Worm (Caenorhabditis elegans): ENCODE data around the gene cdkl-1.
A peak's percentile ranks its signal among the peaks of the same experiment; 100 is the strongest.

cdkl-1 gene

DNA sequence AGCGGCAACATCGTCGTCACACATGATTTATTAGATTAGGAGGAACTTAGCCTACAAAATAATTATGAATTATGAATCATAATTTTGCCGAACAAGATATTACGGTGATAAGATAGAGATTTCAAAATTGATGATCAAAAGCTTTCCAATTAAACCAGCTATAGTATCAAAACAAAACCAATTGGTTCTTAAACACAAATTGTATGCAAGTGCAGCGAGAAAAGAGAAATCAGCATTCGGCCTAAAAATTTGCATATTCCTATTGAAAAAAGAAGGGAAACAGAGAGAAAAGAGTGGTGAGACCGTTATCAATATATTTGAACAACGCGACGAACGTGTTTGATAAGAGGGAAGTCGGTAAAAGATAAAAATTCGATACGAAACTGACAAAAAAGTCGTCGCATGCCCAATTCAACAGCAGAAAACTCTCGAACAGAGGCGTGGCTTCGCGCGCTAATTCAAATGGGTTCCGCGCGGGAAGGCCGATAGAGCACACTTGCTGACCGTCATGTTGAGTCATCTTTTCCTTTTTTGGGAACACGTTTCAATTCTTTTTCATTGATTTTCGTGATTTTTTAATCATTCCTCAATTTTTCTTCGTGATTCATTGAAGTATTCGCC lies 20.5 kb upstream of the cdkl-1 start, which contains the start of gene act-2 (continued):
- peak; percentile 9 for TF ChIP-seq zfp-2 (tag; optimal IDR thresholded peaks at IDR 0.05)
- TF ChIP-seq nhr-111 (GFP tag; optimal IDR thresholded peaks at IDR 0.05), result no peak
- no peak for TF ChIP-seq tag-97 (GFP tag; IDR thresholded peaks at IDR 0.05)
- TF ChIP-seq mep-1 (tag; optimal IDR thresholded peaks at IDR 0.05), result peak; percentile 84
- no peak for TF ChIP-seq F49E8.2 (tag; optimal IDR thresholded peaks at IDR 0.05; ENCODE audit: borderline replicate concordance)

- TF ChIP-seq madf-5 (GFP tag; IDR thresholded peaks at IDR 0.05) (no peak), Y48G9A.11 (GFP tag; IDR thresholded peaks at IDR 0.05) (no peak), php-3 (GFP tag; IDR thresholded peaks at IDR 0.05) (no peak), lir-3 (tag; optimal IDR thresholded peaks at IDR 0.05) (no peak)
These were observed 19.8 kb upstream of the cdkl-1 start for ce11 chrV:11078874-11079273.

DNA sequence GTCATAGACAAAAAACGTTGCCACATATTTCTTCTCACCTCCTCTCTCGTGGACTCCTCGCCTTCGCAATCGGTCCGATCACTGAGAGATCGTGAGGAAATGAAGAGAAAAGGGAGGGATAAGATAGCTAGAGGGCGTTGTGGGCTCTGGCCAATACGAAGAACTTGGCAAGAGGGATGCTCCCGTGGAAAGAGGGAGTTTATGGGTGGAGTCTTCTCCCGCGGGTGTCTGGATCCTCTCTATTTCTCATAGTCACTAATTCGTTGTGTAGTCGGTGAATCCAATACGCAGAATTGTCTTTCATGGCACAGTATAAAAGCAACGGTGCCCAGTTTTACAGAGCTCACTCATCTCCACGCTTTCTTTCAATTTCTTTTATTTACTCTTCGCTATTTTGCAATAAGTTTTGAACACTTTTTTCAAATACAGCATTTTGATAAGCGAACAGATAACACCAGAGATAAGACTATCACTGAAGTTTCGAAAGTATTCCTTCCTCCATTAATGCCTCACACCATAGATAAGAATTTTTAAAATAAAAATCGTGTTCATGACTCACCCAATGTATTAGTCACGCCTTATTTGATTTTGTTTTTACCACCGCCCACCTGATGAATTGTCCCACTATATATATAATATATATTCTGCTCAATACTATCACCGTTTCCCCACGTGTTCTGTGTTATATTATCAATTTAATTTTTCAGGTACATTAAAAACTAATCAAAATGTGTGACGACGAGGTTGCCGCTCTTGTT lies 18.2 kb upstream of the cdkl-1 start, which contains the start of gene act-1:
TSS of gene act-1 (plus strand) at position 708 of the 758 bp plus-strand sequence.
- no peak for TF ChIP-seq lin-39 (tag; optimal IDR thresholded peaks at IDR 0.05)
- no peak for TF ChIP-seq zip-2 (tag; optimal IDR thresholded peaks at IDR 0.05)
- TF ChIP-seq lin-38 (GFP tag; IDR thresholded peaks at IDR 0.05), result no peak
- TF ChIP-seq daf-12 (tag; optimal IDR thresholded peaks at IDR 0.05), result no peak
- TF ChIP-seq T26A8.4 (GFP tag; IDR thresholded peaks at IDR 0.05), result no peak
- TF ChIP-seq dve-1 (tag; optimal IDR thresholded peaks at IDR 0.05; ENCODE audit: insufficient read depth), result peak; percentile 26
- 0 out of 2 replicates have a peak, but pooled peaks have one; percentile 4 for TF ChIP-seq arid-1 (GFP tag; conservative IDR thresholded peaks at IDR 0.05)
- TF ChIP-seq F49E8.2 (tag; optimal IDR thresholded peaks at IDR 0.05; ENCODE audit: borderline replicate concordance), result no peak
- TF ChIP-seq tag-97 (GFP tag; IDR thresholded peaks at IDR 0.05), result no peak
- no peak for TF ChIP-seq unc-130 (GFP tag; optimal IDR thresholded peaks at IDR 0.05)
- no peak for TF ChIP-seq vab-7 (GFP tag; IDR thresholded peaks at IDR 0.05)
- no peak for TF ChIP-seq mep-1 (tag; optimal IDR thresholded peaks at IDR 0.05)
- TF ChIP-seq hlh-30 (tag; optimal IDR thresholded peaks at IDR 0.05; ENCODE audit: insufficient read depth), result no peak
- TF ChIP-seq php-3 (GFP tag; IDR thresholded peaks at IDR 0.05), result no peak
- peak; percentile 73 for TF ChIP-seq nhr-11 (tag; optimal IDR thresholded peaks at IDR 0.05)
- peak in 1 of 2 experiments; percentile 95 for TF ChIP-seq daf-16 (GFP tag; optimal IDR thresholded peaks at IDR 0.05)
- no peak for TF ChIP-seq daf-16 (tag; optimal IDR thresholded peaks at IDR 0.05)
- no peak for TF ChIP-seq unc-39 (tag; optimal IDR thresholded peaks at IDR 0.05)
- TF ChIP-seq nhr-25 (tag; optimal IDR thresholded peaks at IDR 0.05; ENCODE audit: borderline replicate concordance, insufficient read depth), result no peak
- 0 out of 2 replicates have a peak, but pooled peaks have one; percentile 41 for TF ChIP-seq dmd-6 (GFP tag; IDR thresholded peaks at IDR 0.05)
- TF ChIP-seq mxl-3 (GFP tag; optimal IDR thresholded peaks at IDR 0.05), result no peak
- peak; percentile 95 for TF ChIP-seq pqm-1 (tag; optimal IDR thresholded peaks at IDR 0.05)
- TF ChIP-seq nhr-48 (tag; optimal IDR thresholded peaks at IDR 0.05), result no peak
- no peak for TF ChIP-seq Y105C5A.15 (GFP tag; IDR thresholded peaks at IDR 0.05)
- no peak for TF ChIP-seq nhr-10 (tag; optimal IDR thresholded peaks at IDR 0.05)
- no peak for TF ChIP-seq ceh-20 (GFP tag; IDR thresholded peaks at IDR 0.05)
- no peak for TF ChIP-seq ceh-62 (tag; optimal IDR thresholded peaks at IDR 0.05)
- TF ChIP-seq aha-1 (tag), result no peak
- TF ChIP-seq ZK546.5 (tag; optimal IDR thresholded peaks at IDR 0.05), result no peak
- no peak for TF ChIP-seq dmd-8 (GFP tag; IDR thresholded peaks at IDR 0.05)
- TF ChIP-seq R02D3.7 (tag; optimal IDR thresholded peaks at IDR 0.05), result no peak
- TF ChIP-seq F44E2.7 (GFP tag; IDR thresholded peaks at IDR 0.05), result no peak
- TF ChIP-seq F10B5.3 (tag; optimal IDR thresholded peaks at IDR 0.05), result no peak
- no peak for TF ChIP-seq attf-4 (tag; optimal IDR thresholded peaks at IDR 0.05)
- no peak for TF ChIP-seq ceh-82 (tag; optimal IDR thresholded peaks at IDR 0.05)
- TF ChIP-seq Y75B8A.6 (GFP tag; IDR thresholded peaks at IDR 0.05), result no peak
- no peak for TF ChIP-seq D1046.2 (GFP tag; IDR thresholded peaks at IDR 0.05)
- TF ChIP-seq lin-29 (GFP tag; IDR thresholded peaks at IDR 0.05), result no peak
- no peak for TF ChIP-seq zfp-2 (tag; optimal IDR thresholded peaks at IDR 0.05)
- TF ChIP-seq nhr-237 (tag; optimal IDR thresholded peaks at IDR 0.05), result no peak
- no peak for TF ChIP-seq zfp-3 (GFP tag; conservative IDR thresholded peaks at IDR 0.05)
- TF ChIP-seq lin-15B (tag; optimal IDR thresholded peaks at IDR 0.05), result no peak
